Fruit fly (Drosophila melanogaster) whole organism, adult: ENCODE measurements around the gene CG43115.

ENCODE experiments used
- CG11617 ChIP-seq: fragments of 200-800 bp; sonication (Bioruptor generic); optimal IDR thresholded peaks from 2 replicates; lab custom pipeline; 2017; ENCODE audit warnings: mild to moderate bottlenecking, missing biosample characterization, missing genetic modification reagents, missing genetic modification characterization
- CG12768 ChIP-seq: fragments of 200-800 bp; sonication (Bioruptor generic); optimal IDR thresholded peaks from 2 replicates; lab custom pipeline; 2017; ENCODE audit warnings: missing biosample characterization, missing genetic modification characterization, mild to moderate bottlenecking, moderate library complexity, missing genetic modification reagents
- CG14711 ChIP-seq: fragments of 200-800 bp; sonication (Bioruptor generic); optimal IDR thresholded peaks from 2 replicates; lab custom pipeline; 2018; ENCODE audit warnings: missing biosample characterization, mild to moderate bottlenecking, missing genetic modification characterization, moderate library complexity
- CG1620 ChIP-seq: fragments of 200-800 bp; sonication (Bioruptor generic); optimal IDR thresholded peaks from 2 replicates; lab custom pipeline; 2016; ENCODE audit warnings: missing biosample characterization, missing genetic modification characterization
- CG33017 ChIP-seq: fragments of 200-800 bp; sonication (Bioruptor generic); optimal IDR thresholded peaks from 2 replicates; lab custom pipeline; 2018; ENCODE audit warnings: missing biosample characterization, mild to moderate bottlenecking, missing genetic modification characterization, moderate library complexity
- CG5204 ChIP-seq: fragments of 200-800 bp; sonication (Bioruptor generic); optimal IDR thresholded peaks from 2 replicates; lab custom pipeline; 2016; ENCODE audit warnings: missing biosample characterization, missing genetic modification characterization
- CG7045 ChIP-seq: fragments of 200-800 bp; sonication (Bioruptor generic); optimal IDR thresholded peaks from 2 replicates; lab custom pipeline; 2017; ENCODE audit warnings: missing biosample characterization, mild to moderate bottlenecking, missing genetic modification characterization
- CG7101 ChIP-seq: fragments of 200-800 bp; sonication (Bioruptor generic); optimal IDR thresholded peaks from 2 replicates; lab custom pipeline; 2018; ENCODE audit warnings: missing biosample characterization, mild to moderate bottlenecking, missing genetic modification characterization, moderate library complexity
- Clk ChIP-seq: fragments of 200-800 bp; sonication (Bioruptor generic); optimal IDR thresholded peaks from 2 replicates; lab custom pipeline; 2017; ENCODE audit warnings: missing biosample characterization, missing genetic modification characterization
- Crg-1 ChIP-seq: fragments of 200-800 bp; sonication (Bioruptor generic); optimal IDR thresholded peaks from 2 replicates; lab custom pipeline; 2016; ENCODE audit warnings: missing biosample characterization, missing genetic modification characterization
- Hr96 ChIP-seq: fragments of 200-800 bp; sonication (Bioruptor generic); optimal IDR thresholded peaks from 2 replicates; lab custom pipeline; 2016; ENCODE audit warnings: missing biosample characterization, missing genetic modification characterization
- Mnt ChIP-seq: fragments of 200-800 bp; sonication (Bioruptor generic); optimal IDR thresholded peaks from 2 replicates; lab custom pipeline; 2016; ENCODE audit warnings: missing biosample characterization, mild to moderate bottlenecking, missing genetic modification characterization
- bab1 ChIP-seq: fragments of 200-800 bp; sonication (Bioruptor generic); optimal IDR thresholded peaks from 3 replicates; lab custom pipeline; 2019; ENCODE audit warnings: missing biosample characterization, mild to moderate bottlenecking, missing genetic modification characterization, moderate library complexity
- cic ChIP-seq: fragments of 200-800 bp; sonication (Bioruptor generic); optimal IDR thresholded peaks from 2 replicates; lab custom pipeline; 2017; ENCODE audit warnings: missing biosample characterization, mild to moderate bottlenecking, missing genetic modification characterization, moderate library complexity
- cnc ChIP-seq, 2 experiments: fragments of >200 bp; optimal IDR thresholded peaks; 2 replicates each; lab custom pipeline; 2017
- kay ChIP-seq: fragments of 200-800 bp; sonication (Bioruptor generic); peaks from one replicate; lab custom pipeline; 2016; ENCODE audit warnings: missing biosample characterization, missing genetic modification characterization, borderline replicate concordance
- ovo ChIP-seq: fragments of 200-800 bp; sonication (Bioruptor generic); optimal IDR thresholded peaks from 2 replicates; lab custom pipeline; 2016; ENCODE audit warnings: missing biosample characterization, missing genetic modification characterization
- pad ChIP-seq: fragments of 200-800 bp; sonication (Bioruptor generic); optimal IDR thresholded peaks from 3 replicates; lab custom pipeline; 2017; ENCODE audit warnings: missing biosample characterization, missing genetic modification characterization, mild to moderate bottlenecking, moderate library complexity, missing genetic modification reagents
- tj ChIP-seq: fragments of 200-800 bp; sonication (Bioruptor generic); optimal IDR thresholded peaks from 3 replicates; lab custom pipeline; 2017; ENCODE audit warnings: missing biosample characterization, mild to moderate bottlenecking, missing genetic modification characterization, moderate library complexity
- toe ChIP-seq: fragments of 200-800 bp; sonication (Bioruptor generic); optimal IDR thresholded peaks from 2 replicates; lab custom pipeline; 2016; ENCODE audit warnings: missing biosample characterization, missing genetic modification characterization

CG43115 gene

DNA sequence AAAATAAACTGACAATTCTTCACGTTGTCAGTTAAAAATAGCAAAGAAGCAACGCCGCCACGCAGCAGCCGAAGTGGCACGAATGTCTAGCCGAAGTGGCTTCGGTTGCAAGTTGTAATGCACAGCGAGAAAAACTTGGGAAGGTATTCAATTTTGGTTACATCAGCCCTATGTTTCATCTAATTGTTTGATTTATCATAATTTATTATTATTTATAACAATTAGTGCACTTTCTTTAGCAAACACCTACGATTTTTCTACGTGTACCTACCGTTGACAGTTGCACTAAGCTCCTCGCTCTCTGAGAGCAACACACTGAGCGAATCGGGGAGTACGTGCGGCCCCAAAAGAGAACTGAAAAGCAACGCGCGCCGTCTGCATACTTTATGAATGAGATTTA is 8.6 kb upstream of the CG43115 start, which contains the start of gene Tsp5D:
Gene Tsp5D (minus strand): TSS at position 13 of the 400 bp plus-strand sequence.
- TF ChIP-seq CG14711 (tag; lab: Kevin White, UChicago) (peak; percentile 55), bab1 (GFP tag; lab: Kevin White, UChicago) (peak; percentile 44), tj (GFP tag; lab: Kevin White, UChicago) (no peak), Mnt (GFP tag; lab: Kevin White, UChicago) (no peak), CG5204 (GFP tag; lab: Kevin White, UChicago) (no peak), CG7045 (GFP tag; lab: Kevin White, UChicago) (no peak), cnc (optimal IDR thresholded peaks at IDR 0.05; lab: Kevin White, UChicago) (no peak), CG7101 (tag; lab: Kevin White, UChicago) (peak; percentile 40), CG11617 (GFP tag; lab: Kevin White, UChicago) (no peak), Hr96 (GFP tag; lab: Kevin White, UChicago) (no peak), ovo (GFP tag; lab: Kevin White, UChicago) (no peak), CG1620 (GFP tag; lab: Kevin White, UChicago) (no peak), Clk (GFP tag; lab: Kevin White, UChicago) (no peak)

DNA sequence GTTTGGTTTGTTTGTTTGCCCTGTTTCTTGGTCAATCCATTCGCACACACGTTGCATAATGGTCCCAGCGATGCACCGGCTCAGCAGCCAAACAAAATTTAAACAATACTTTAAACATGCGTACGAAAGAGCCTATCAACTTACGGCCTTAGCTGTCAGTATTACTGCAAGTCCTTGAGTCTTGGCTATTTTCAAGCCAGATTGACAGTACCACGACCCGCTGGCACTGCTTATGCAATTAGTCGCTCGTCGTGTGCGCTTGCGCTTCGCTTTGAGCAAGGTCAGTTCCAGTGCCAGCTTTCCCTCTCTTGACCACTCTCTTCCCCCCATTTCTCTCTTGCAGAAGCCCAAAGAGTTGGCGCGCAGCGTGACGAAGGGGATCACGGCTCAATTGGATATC is 2.5 kb upstream of the CG43115 start:
- no peak for TF ChIP-seq CG5204 (GFP tag; lab: Kevin White, UChicago)
- TF ChIP-seq CG7101 (tag; lab: Kevin White, UChicago), result no peak
- no peak for TF ChIP-seq Mnt (GFP tag; lab: Kevin White, UChicago)
- TF ChIP-seq CG1620 (GFP tag; lab: Kevin White, UChicago), result no peak
- no peak for TF ChIP-seq pad
- TF ChIP-seq bab1 (GFP tag; lab: Kevin White, UChicago), result no peak
- no peak for TF ChIP-seq cic (GFP tag; lab: Kevin White, UChicago)
- TF ChIP-seq CG11617 (GFP tag; lab: Kevin White, UChicago), result no peak
- TF ChIP-seq CG7045 (GFP tag; lab: Kevin White, UChicago), result no peak
- TF ChIP-seq CG12768 (GFP tag; lab: Kevin White, UChicago), result no peak
- TF ChIP-seq toe (GFP tag; lab: Kevin White, UChicago), result no peak

DNA sequence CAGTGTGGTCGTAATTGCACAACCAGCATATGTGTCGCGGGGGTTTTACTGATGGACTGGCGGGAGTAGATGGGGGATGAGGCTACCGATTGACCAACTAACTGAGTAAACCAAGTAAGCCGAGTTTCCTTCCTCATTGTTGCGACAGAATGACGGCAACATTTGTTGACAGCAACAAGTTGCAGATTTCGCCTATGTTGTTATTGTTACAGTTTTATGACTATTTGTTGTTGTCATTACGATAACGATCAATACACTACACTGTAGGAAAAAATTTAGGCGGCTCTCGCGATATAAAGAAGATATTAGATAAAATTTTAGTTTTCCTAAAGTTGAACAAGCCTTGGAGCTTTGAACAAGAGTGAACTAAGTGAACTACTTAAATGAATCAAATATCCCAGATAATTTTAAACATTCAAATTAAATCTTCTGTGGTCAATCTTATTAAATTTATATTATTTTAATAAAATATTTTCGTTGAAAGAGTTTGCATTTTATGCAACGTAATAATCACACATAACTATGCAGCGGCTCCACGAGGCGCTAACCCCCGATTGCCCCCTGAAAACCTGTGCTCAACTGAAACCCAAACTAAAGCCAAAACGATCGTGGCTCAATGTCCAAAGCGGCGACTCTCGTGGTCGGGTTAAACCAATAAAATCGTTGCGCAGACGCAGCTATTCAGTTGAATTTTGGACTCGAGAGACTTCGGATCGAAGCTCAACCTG is 1.2 kb upstream of the CG43115 start, which contains the start of gene CG5928:
Gene CG5928 (plus strand): TSS at position 678 of the 728 bp plus-strand sequence.
- TF ChIP-seq Mnt (GFP tag; lab: Kevin White, UChicago), result no peak
- no peak for TF ChIP-seq toe (GFP tag; lab: Kevin White, UChicago)
- TF ChIP-seq kay (GFP tag; lab: Kevin White, UChicago), result no peak
- no peak for TF ChIP-seq ovo (GFP tag; lab: Kevin White, UChicago)
- no peak for TF ChIP-seq CG5204 (GFP tag; lab: Kevin White, UChicago)

DNA sequence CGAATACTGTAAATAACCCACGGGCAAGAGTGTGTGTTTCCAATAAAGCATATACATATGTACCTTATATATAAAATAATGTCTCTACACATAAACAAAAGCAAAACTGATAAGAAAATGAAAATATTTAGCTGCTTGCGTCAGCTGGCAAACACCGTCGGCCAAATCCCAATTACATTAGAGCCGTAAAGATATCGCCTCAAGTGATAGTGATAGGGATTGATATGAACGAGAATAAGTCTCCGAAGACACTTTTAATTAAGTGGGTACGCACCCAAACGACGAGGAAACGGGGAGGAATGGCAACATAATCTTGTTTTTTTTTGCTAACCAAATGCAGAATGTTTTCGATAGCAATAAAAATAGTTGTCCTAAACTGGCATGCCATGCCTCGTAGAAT is 1.7 kb downstream of the CG43115 start:
- TF ChIP-seq CG33017 (tag; lab: Kevin White, UChicago) (no peak), CG14711 (tag; lab: Kevin White, UChicago) (no peak), CG12768 (GFP tag; lab: Kevin White, UChicago) (no peak), CG1620 (GFP tag; lab: Kevin White, UChicago) (no peak), pad (no peak), toe (GFP tag; lab: Kevin White, UChicago) (no peak), Mnt (GFP tag; lab: Kevin White, UChicago) (no peak), kay (GFP tag; lab: Kevin White, UChicago) (no peak), Hr96 (GFP tag; lab: Kevin White, UChicago) (no peak), bab1 (GFP tag; lab: Kevin White, UChicago) (no peak), CG5204 (GFP tag; lab: Kevin White, UChicago) (no peak), cic (GFP tag; lab: Kevin White, UChicago) (no peak)

DNA sequence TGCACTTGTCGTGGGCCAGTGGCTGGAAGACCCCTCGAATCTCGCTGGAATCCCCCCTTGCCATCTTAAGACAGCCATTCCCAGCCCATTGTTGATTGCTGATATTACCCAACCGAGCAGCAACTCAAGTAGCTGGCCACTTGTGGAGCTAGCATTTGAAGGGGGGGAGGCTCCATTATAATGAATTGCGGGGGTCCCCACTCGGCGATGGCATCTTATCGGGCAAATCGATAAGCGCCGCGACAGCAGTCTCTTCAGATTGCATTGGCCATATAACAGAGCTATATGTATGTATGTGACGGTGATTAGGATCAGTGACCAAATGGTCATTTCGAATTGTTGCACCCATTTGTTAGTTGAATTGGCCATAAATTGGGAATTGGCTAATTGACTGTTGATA is 4.1 kb downstream of the CG43115 start:
- TF ChIP-seq CG11617 (GFP tag; lab: Kevin White, UChicago) (no peak), CG5204 (GFP tag; lab: Kevin White, UChicago) (no peak), CG1620 (GFP tag; lab: Kevin White, UChicago) (no peak), Crg-1 (GFP tag; lab: Kevin White, UChicago) (no peak), tj (GFP tag; lab: Kevin White, UChicago) (no peak), CG12768 (GFP tag; lab: Kevin White, UChicago) (no peak), cnc (optimal IDR thresholded peaks at IDR 0.05; lab: Kevin White, UChicago) (no peak), kay (GFP tag; lab: Kevin White, UChicago) (no peak), Hr96 (GFP tag; lab: Kevin White, UChicago) (no peak), CG7101 (tag; lab: Kevin White, UChicago) (no peak), CG14711 (tag; lab: Kevin White, UChicago) (no peak), pad (no peak), CG33017 (tag; lab: Kevin White, UChicago) (no peak), bab1 (GFP tag; lab: Kevin White, UChicago) (no peak)
